In genomic region chrX:6601144-6601543, dm6 we compare ENCODE assay signal across 2 fruit fly cellular contexts.
TF ChIP-seq lines count a peak whose summit lies in the region.

No protein-coding gene starts in this region.

TF ChIP-seq in whole organism, embryonic, 481 proteins besides CTCF, POLR2A, EP300 and RAD21 (continued from another document and continues in another):
- TF ChIP-seq chinmo (GFP tag; IDR thresholded peaks at IDR 0.05; lab: Robert Waterston, UW; ENCODE audit: partially characterized antibody), result no peak
- no peak for TF ChIP-seq Sox100B (GFP tag; optimal IDR thresholded peaks at IDR 0.05; lab: Kevin White, UChicago)
- no peak for TF ChIP-seq pan (optimal IDR thresholded peaks at IDR 0.05; lab: Kevin White, UChicago)
- TF ChIP-seq pan (GFP tag; optimal IDR thresholded peaks at IDR 0.05 in 1 of 2, IDR thresholded peaks at IDR 0.05 in 1 of 2), result peak in 1 of 2 experiments; percentile 40
- TF ChIP-seq CG7987 (GFP tag; optimal IDR thresholded peaks at IDR 0.05; lab: Kevin White, UChicago), result no peak
- no peak for TF ChIP-seq eve (GFP tag; optimal IDR thresholded peaks at IDR 0.05; lab: Kevin White, UChicago)
- TF ChIP-seq aop (GFP tag; IDR thresholded peaks at IDR 0.05; lab: Robert Waterston, UW), result no peak
- TF ChIP-seq Bgb (GFP tag; IDR thresholded peaks at IDR 0.05; lab: Robert Waterston, UW; ENCODE audit: partially characterized antibody), result no peak
- TF ChIP-seq schlank (tag; optimal IDR thresholded peaks at IDR 0.05; lab: Kevin White, UChicago), result no peak
- no peak for TF ChIP-seq Rfx (GFP tag; IDR thresholded peaks at IDR 0.05; lab: Robert Waterston, UW)
- TF ChIP-seq CG1529 (GFP tag; optimal IDR thresholded peaks at IDR 0.05; lab: Kevin White, UChicago), result peak; percentile 2
- TF ChIP-seq CG6683 (GFP tag; optimal IDR thresholded peaks at IDR 0.05; lab: Kevin White, UChicago), result no peak
- TF ChIP-seq nerfin-1 (tag; optimal IDR thresholded peaks at IDR 0.05; lab: Kevin White, UChicago), result no peak
- no peak for TF ChIP-seq Myb (GFP tag; optimal IDR thresholded peaks at IDR 0.05; lab: Kevin White, UChicago)
- no peak for TF ChIP-seq B-H1 (GFP tag; IDR thresholded peaks at IDR 0.05; lab: Robert Waterston, UW)
- peak; percentile 80 for TF ChIP-seq CG11696 (GFP tag; IDR thresholded peaks at IDR 0.05; lab: Robert Waterston, UW)
- peak in 1 of 2 experiments; percentile 7 for TF ChIP-seq dpn (GFP tag; optimal IDR thresholded peaks at IDR 0.05; lab: Kevin White, UChicago)
- TF ChIP-seq sr (GFP tag; IDR thresholded peaks at IDR 0.05; lab: Robert Waterston, UW), result no peak
- 0 out of 3 replicates have a peak, but pooled peaks have one; percentile 36 for TF ChIP-seq zfh1 (GFP tag; IDR thresholded peaks at IDR 0.05; lab: Robert Waterston, UW)
- no peak for TF ChIP-seq pita (GFP tag; optimal IDR thresholded peaks at IDR 0.05; lab: Kevin White, UChicago)
- no peak for TF ChIP-seq CHES-1-like (GFP tag; optimal IDR thresholded peaks at IDR 0.05; lab: Kevin White, UChicago)
- TF ChIP-seq CoRest (tag; optimal IDR thresholded peaks at IDR 0.05; lab: Kevin White, UChicago), result no peak
- TF ChIP-seq CG12236 (GFP tag; optimal IDR thresholded peaks at IDR 0.05; lab: Kevin White, UChicago), result no peak
- TF ChIP-seq CG2889 (GFP tag; IDR thresholded peaks at IDR 0.05; lab: Robert Waterston, UW), result no peak
- TF ChIP-seq D19B (GFP tag; optimal IDR thresholded peaks at IDR 0.05; lab: Kevin White, UChicago), result no peak
- no peak for TF ChIP-seq Lpt (GFP tag; optimal IDR thresholded peaks at IDR 0.05; lab: Kevin White, UChicago)
- TF ChIP-seq tx (GFP tag; optimal IDR thresholded peaks at IDR 0.05; lab: Kevin White, UChicago), result no peak
- no peak for TF ChIP-seq Rx (GFP tag; IDR thresholded peaks at IDR 0.05; lab: Robert Waterston, UW)
- TF ChIP-seq hb (GFP tag; IDR thresholded peaks at IDR 0.05; lab: Robert Waterston, UW; ENCODE audit: partially characterized antibody), result no peak
- no peak for TF ChIP-seq Hr3 (GFP tag; optimal IDR thresholded peaks at IDR 0.05; lab: Kevin White, UChicago)
- TF ChIP-seq CG17328 (GFP tag; IDR thresholded peaks at IDR 0.05; lab: Robert Waterston, UW), result 0 out of 2 replicates have a peak, but pooled peaks have one; percentile 27
- TF ChIP-seq CG11695 (GFP tag; IDR thresholded peaks at IDR 0.05; lab: Robert Waterston, UW), result peak; percentile 56
- no peak for TF ChIP-seq sima (GFP tag; optimal IDR thresholded peaks at IDR 0.05; lab: Kevin White, UChicago)
- TF ChIP-seq so (GFP tag; IDR thresholded peaks at IDR 0.05; lab: Robert Waterston, UW), result no peak
- no peak for TF ChIP-seq ab (GFP tag; optimal IDR thresholded peaks at IDR 0.05; lab: Kevin White, UChicago)
- TF ChIP-seq Eip74EF (GFP tag; optimal IDR thresholded peaks at IDR 0.05; lab: Kevin White, UChicago), result no peak
- no peak for TF ChIP-seq CG9215 (GFP tag; IDR thresholded peaks at IDR 0.05; lab: Robert Waterston, UW)
- TF ChIP-seq dysf (GFP tag; IDR thresholded peaks at IDR 0.05; lab: Robert Waterston, UW), result 0 out of 3 replicates have a peak, but pooled peaks have one; percentile 21
- no peak for TF ChIP-seq CG31441 (GFP tag; IDR thresholded peaks at IDR 0.05; lab: Robert Waterston, UW)
- no peak for TF ChIP-seq CG2875 (GFP tag; optimal IDR thresholded peaks at IDR 0.05; lab: Kevin White, UChicago)
- TF ChIP-seq E2f2 (GFP tag; IDR thresholded peaks at IDR 0.05; lab: Robert Waterston, UW), result no peak
- no peak for TF ChIP-seq CG15479 (GFP tag; optimal IDR thresholded peaks at IDR 0.05; lab: Kevin White, UChicago)
- no peak for TF ChIP-seq chn (GFP tag; optimal IDR thresholded peaks at IDR 0.05; lab: Kevin White, UChicago)
- no peak for TF ChIP-seq CG8944 (GFP tag; optimal IDR thresholded peaks at IDR 0.05; lab: Kevin White, UChicago)
- no peak for TF ChIP-seq kah (GFP tag; optimal IDR thresholded peaks at IDR 0.05; lab: Kevin White, UChicago)
- peak; percentile 52; the same call in 1 of the 2 replicates for TF ChIP-seq Xrp1 (GFP tag; IDR thresholded peaks at IDR 0.05; lab: Robert Waterston, UW)
- TF ChIP-seq CG11723 (GFP tag; optimal IDR thresholded peaks at IDR 0.05; lab: Kevin White, UChicago), result no peak
- no peak for TF ChIP-seq Hand (GFP tag; optimal IDR thresholded peaks at IDR 0.05; lab: Kevin White, UChicago)
- TF ChIP-seq CG18476 (GFP tag; optimal IDR thresholded peaks at IDR 0.05; lab: Kevin White, UChicago), result no peak
- TF ChIP-seq sim (GFP tag; IDR thresholded peaks at IDR 0.05; lab: Robert Waterston, UW), result no peak
- no peak for TF ChIP-seq CG17361 (GFP tag; IDR thresholded peaks at IDR 0.05; lab: Robert Waterston, UW)
- no peak for TF ChIP-seq luna (GFP tag; optimal IDR thresholded peaks at IDR 0.05; lab: Kevin White, UChicago)
- TF ChIP-seq CG7372 (GFP tag; IDR thresholded peaks at IDR 0.05; lab: Robert Waterston, UW), result no peak
- TF ChIP-seq CG4360 (GFP tag; IDR thresholded peaks at IDR 0.05; lab: Robert Waterston, UW), result peak; percentile 78
- no peak for TF ChIP-seq Dip3 (GFP tag; optimal IDR thresholded peaks at IDR 0.05; lab: Kevin White, UChicago)
- no peak for TF ChIP-seq Hmr (GFP tag; optimal IDR thresholded peaks at IDR 0.05; lab: Kevin White, UChicago)
- no peak for TF ChIP-seq CG10979 (tag; optimal IDR thresholded peaks at IDR 0.05; lab: Kevin White, UChicago)
- TF ChIP-seq CG8089 (GFP tag; optimal IDR thresholded peaks at IDR 0.05; lab: Kevin White, UChicago), result no peak
- peak in 1 of 2 experiments; percentile 27 for TF ChIP-seq bsh (GFP tag; optimal IDR thresholded peaks at IDR 0.05; lab: Kevin White, UChicago)
- no peak for TF ChIP-seq zen (tag; optimal IDR thresholded peaks at IDR 0.05; lab: Kevin White, UChicago)
- TF ChIP-seq prd (optimal IDR thresholded peaks at IDR 0.05; lab: Kevin White, UChicago), result no peak
- TF ChIP-seq prd (GFP tag; IDR thresholded peaks at IDR 0.05; lab: Robert Waterston, UW), result peak; percentile 53; the same call in 1 of the 3 replicates
- no peak for TF ChIP-seq CG5245 (GFP tag; optimal IDR thresholded peaks at IDR 0.05; lab: Kevin White, UChicago)
- no peak for TF ChIP-seq br (optimal IDR thresholded peaks at IDR 0.05; lab: Kevin White, UChicago)
- peak; percentile 10; the same call in 1 of the 2 replicates for TF ChIP-seq Ptx1 (GFP tag; IDR thresholded peaks at IDR 0.05; lab: Robert Waterston, UW)
- TF ChIP-seq gem (tag; optimal IDR thresholded peaks at IDR 0.05; lab: Kevin White, UChicago), result peak; percentile 24
- peak; percentile 3 for TF ChIP-seq tin (GFP tag; optimal IDR thresholded peaks at IDR 0.05; lab: Kevin White, UChicago)
- TF ChIP-seq CG14441 (GFP tag; IDR thresholded peaks at IDR 0.05; lab: Robert Waterston, UW), result peak; percentile 40; the same call in 1 of the 2 replicates

TF ChIP-seq in whole organism, prepupa, 60 proteins besides CTCF, POLR2A, EP300 and RAD21 (continued from another document):
- no peak for TF ChIP-seq spab (GFP tag; optimal IDR thresholded peaks at IDR 0.05; lab: Kevin White, UChicago)
- TF ChIP-seq Met (GFP tag; optimal IDR thresholded peaks at IDR 0.05; lab: Kevin White, UChicago), result peak; percentile 44
- peak; percentile 73 for TF ChIP-seq svp (GFP tag; lab: Kevin White, UChicago)
- peak; percentile 24 for TF ChIP-seq cyc (GFP tag; optimal IDR thresholded peaks at IDR 0.05; lab: Kevin White, UChicago)
- TF ChIP-seq lz (GFP tag; optimal IDR thresholded peaks at IDR 0.05; lab: Kevin White, UChicago), result peak; percentile 50
- peak; percentile 55 for TF ChIP-seq topi (GFP tag; optimal IDR thresholded peaks at IDR 0.05; lab: Kevin White, UChicago)
- TF ChIP-seq CG8632 (GFP tag; optimal IDR thresholded peaks at IDR 0.05; lab: Kevin White, UChicago), result peak; percentile 19
- peak; percentile 83 for TF ChIP-seq Eip78C (GFP tag; lab: Kevin White, UChicago)
- TF ChIP-seq CG16779 (tag; optimal IDR thresholded peaks at IDR 0.05; lab: Kevin White, UChicago), result no peak
- peak; percentile 26; the same call in 1 of the 2 replicates for TF ChIP-seq CG15336 (GFP tag; IDR thresholded peaks at IDR 0.05; lab: Robert Waterston, UW)
- TF ChIP-seq Sox14 (GFP tag; optimal IDR thresholded peaks at IDR 0.05; lab: Kevin White, UChicago), result peak; percentile 11
- peak; percentile 25 for TF ChIP-seq net (GFP tag; optimal IDR thresholded peaks at IDR 0.05; lab: Kevin White, UChicago)
- peak; percentile 23 for TF ChIP-seq CG32006 (GFP tag; optimal IDR thresholded peaks at IDR 0.05; lab: Kevin White, UChicago)
- peak; percentile 29 for TF ChIP-seq CG1621 (tag; optimal IDR thresholded peaks at IDR 0.05; lab: Kevin White, UChicago)
- no peak for TF ChIP-seq fd59A (GFP tag; optimal IDR thresholded peaks at IDR 0.05; lab: Kevin White, UChicago)
- peak; percentile 38 for TF ChIP-seq CG6276 (GFP tag; optimal IDR thresholded peaks at IDR 0.05; lab: Kevin White, UChicago)
- TF ChIP-seq pdm3 (GFP tag; optimal IDR thresholded peaks at IDR 0.05; lab: Kevin White, UChicago), result peak; percentile 48
- peak; percentile 5 for TF ChIP-seq CG11762 (GFP tag; optimal IDR thresholded peaks at IDR 0.05; lab: Kevin White, UChicago; ENCODE audit: insufficient read depth)
- TF ChIP-seq CG10631 (GFP tag; optimal IDR thresholded peaks at IDR 0.05; lab: Kevin White, UChicago), result peak; percentile 10
- peak; percentile 21 for TF ChIP-seq CG3032 (tag; optimal IDR thresholded peaks at IDR 0.05; lab: Kevin White, UChicago)
- no peak for TF ChIP-seq CG8319 (GFP tag; optimal IDR thresholded peaks at IDR 0.05; lab: Kevin White, UChicago)
- TF ChIP-seq CG4318 (GFP tag; optimal IDR thresholded peaks at IDR 0.05; lab: Kevin White, UChicago), result no peak
- TF ChIP-seq Hr38 (GFP tag; optimal IDR thresholded peaks at IDR 0.05; lab: Kevin White, UChicago), result no peak
- TF ChIP-seq CG6808 (GFP tag; optimal IDR thresholded peaks at IDR 0.05; lab: Kevin White, UChicago), result no peak
- peak; percentile 32 for TF ChIP-seq CG34406 (GFP tag; optimal IDR thresholded peaks at IDR 0.05; lab: Kevin White, UChicago)
- peak; percentile 36 for TF ChIP-seq Ets96B (tag; optimal IDR thresholded peaks at IDR 0.05; lab: Kevin White, UChicago)
- peak; percentile 46 for TF ChIP-seq Sox102F (GFP tag; optimal IDR thresholded peaks at IDR 0.05; lab: Kevin White, UChicago)
- TF ChIP-seq dac (GFP tag; optimal IDR thresholded peaks at IDR 0.05; lab: Kevin White, UChicago), result no peak
- TF ChIP-seq Hr39 (GFP tag; optimal IDR thresholded peaks at IDR 0.05; lab: Kevin White, UChicago), result peak; percentile 26
- peak; percentile 8 for TF ChIP-seq Hr4 (GFP tag; optimal IDR thresholded peaks at IDR 0.05; lab: Kevin White, UChicago)
